Worm (Caenorhabditis elegans): ENCODE data around the gene pnk-4.

The pnk-4 gene

ce11 chrX:5084080-5084479 lies 3.6 kb upstream of the pnk-4 start:
- TF ChIP-seq ces-1 (GFP tag; optimal IDR thresholded peaks at IDR 0.05) (no peak), efl-1 (optimal IDR thresholded peaks at IDR 0.05) (no peak), efl-1 (GFP tag; optimal IDR thresholded peaks at IDR 0.05 in 1 of 2) (peak in 1 of 2 experiments; percentile 37), xbp-1 (tag; optimal IDR thresholded peaks at IDR 0.05) (no peak), dsc-1 (tag; optimal IDR thresholded peaks at IDR 0.05) (no peak), lin-13 (GFP tag; optimal IDR thresholded peaks at IDR 0.05) (no peak), fkh-10 (GFP tag; optimal IDR thresholded peaks at IDR 0.05) (no peak), nhr-47 (tag; optimal IDR thresholded peaks at IDR 0.05) (no peak), isw-1 (GFP tag; IDR thresholded peaks at IDR 0.05) (no peak), ceh-88 (GFP tag; IDR thresholded peaks at IDR 0.05) (no peak), snu-23 (GFP tag; optimal IDR thresholded peaks at IDR 0.05) (no peak), nhr-20 (tag; optimal IDR thresholded peaks at IDR 0.05) (no peak), fkh-8 (tag; optimal IDR thresholded peaks at IDR 0.05) (peak; percentile 6), nhr-11 (tag; optimal IDR thresholded peaks at IDR 0.05) (no peak), ets-5 (GFP tag; IDR thresholded peaks at IDR 0.05) (peak; percentile 93; the same call in 1 of the 2 replicates), mdl-1 (tag; optimal IDR thresholded peaks at IDR 0.05) (no peak), pag-3 (tag; optimal IDR thresholded peaks at IDR 0.05; ENCODE audit: borderline replicate concordance, insufficient read depth) (no peak)

ce11 chrX:5084495-5084894 lies 3.1 kb upstream of the pnk-4 start, which contains the start of gene ets-5:
Gene ets-5, minus strand, starts transcription at chrX:5084526.
- TF ChIP-seq ets-5 (GFP tag; IDR thresholded peaks at IDR 0.05) (peak; percentile 73; the same call in 1 of the 2 replicates), fkh-8 (tag; optimal IDR thresholded peaks at IDR 0.05) (peak; percentile 17), hlh-17 (GFP tag; optimal IDR thresholded peaks at IDR 0.05; ENCODE audit: borderline replicate concordance) (no peak), egl-13 (tag; optimal IDR thresholded peaks at IDR 0.05) (peak; percentile 22), zip-4 (GFP tag; optimal IDR thresholded peaks at IDR 0.05) (no peak), swsn-7 (tag; optimal IDR thresholded peaks at IDR 0.05) (no peak)

ce11 chrX:5085465-5085864 lies 2.2 kb upstream of the pnk-4 start:
- TF ChIP-seq tlp-1 (tag; optimal IDR thresholded peaks at IDR 0.05), result peak; percentile 80
- no peak for TF ChIP-seq nhr-237 (tag; optimal IDR thresholded peaks at IDR 0.05)
- peak; percentile 49 to 83 (median 70) for TF ChIP-seq ceh-82 (tag; optimal IDR thresholded peaks at IDR 0.05)
- TF ChIP-seq nhr-77 (tag; optimal IDR thresholded peaks at IDR 0.05), result peak; percentile 73
- TF ChIP-seq ceh-63 (GFP tag; optimal IDR thresholded peaks at IDR 0.05), result no peak
- peak; percentile 25 for TF ChIP-seq C04F5.9 (tag; optimal IDR thresholded peaks at IDR 0.05)
- TF ChIP-seq nhr-90 (tag; optimal IDR thresholded peaks at IDR 0.05; ENCODE audit: poor library complexity), result peak; percentile 70
- TF ChIP-seq mdl-1 (tag; optimal IDR thresholded peaks at IDR 0.05), result peak in 1 of 2 experiments; percentile 68
- TF ChIP-seq vab-15 (tag; optimal IDR thresholded peaks at IDR 0.05), result peak; percentile 65
- no peak for TF ChIP-seq pqm-1 (tag; optimal IDR thresholded peaks at IDR 0.05)
- TF ChIP-seq tbx-2 (tag; optimal IDR thresholded peaks at IDR 0.05), result peak; percentile 78
- TF ChIP-seq grh-1 (GFP tag; IDR thresholded peaks at IDR 0.05), result peak; percentile 11; the same call in 1 of the 2 replicates
- TF ChIP-seq nhr-71 (tag; optimal IDR thresholded peaks at IDR 0.05), result peak; percentile 84
- TF ChIP-seq unc-130 (tag; optimal IDR thresholded peaks at IDR 0.05), result peak; percentile 48
- peak; percentile 77 for TF ChIP-seq rnt-1 (tag; optimal IDR thresholded peaks at IDR 0.05)
- TF ChIP-seq nhr-20 (tag; optimal IDR thresholded peaks at IDR 0.05), result peak; percentile 84
- TF ChIP-seq sptf-1 (tag; optimal IDR thresholded peaks at IDR 0.05), result no peak
- TF ChIP-seq blmp-1 (tag; optimal IDR thresholded peaks at IDR 0.05), result peak; percentile 76
- peak; percentile 74 for TF ChIP-seq skn-1 (tag; optimal IDR thresholded peaks at IDR 0.05)
- TF ChIP-seq aly-2 (tag; optimal IDR thresholded peaks at IDR 0.05), result peak; percentile 26
- TF ChIP-seq isw-1 (GFP tag; IDR thresholded peaks at IDR 0.05), result peak; percentile 52
- peak; percentile 22 for TF ChIP-seq snpc-4 (tag; optimal IDR thresholded peaks at IDR 0.05)
- peak; percentile 87 for TF ChIP-seq lin-14 (GFP tag; optimal IDR thresholded peaks at IDR 0.05)
- TF ChIP-seq dpl-1 (GFP tag; optimal IDR thresholded peaks at IDR 0.05), result peak in 2 of 3 experiments; percentile 18 to 30
- peak; percentile 85 for TF ChIP-seq C16A3.4 (tag; optimal IDR thresholded peaks at IDR 0.05)
- TF ChIP-seq lin-35 (GFP tag; optimal IDR thresholded peaks at IDR 0.05), result peak; percentile 50 to 75
- TF ChIP-seq nhr-11 (tag; optimal IDR thresholded peaks at IDR 0.05), result peak; percentile 11
- peak; percentile 61 for TF ChIP-seq fos-1 (tag; optimal IDR thresholded peaks at IDR 0.05)
- peak; percentile 39 for TF ChIP-seq nhr-76 (tag; optimal IDR thresholded peaks at IDR 0.05)
- no peak for TF ChIP-seq efl-3 (GFP tag; optimal IDR thresholded peaks at IDR 0.05)
- no peak for TF ChIP-seq ama-1 (optimal IDR thresholded peaks at IDR 0.05)
- TF ChIP-seq irx-1 (tag; optimal IDR thresholded peaks at IDR 0.05), result peak; percentile 70
- peak; percentile 77 for TF ChIP-seq ceh-8 (GFP tag; optimal IDR thresholded peaks at IDR 0.05)
- peak; percentile 41 for TF ChIP-seq lin-13 (GFP tag; optimal IDR thresholded peaks at IDR 0.05)

All from whole organism, L1 larva.